Worm (Caenorhabditis elegans): ENCODE measurements around the gene sru-42.
"Not testable (repeated sequence)": the region's sequence is repeated elsewhere in the genome, so short reads cannot be mapped to it uniquely, and the experiment has no call there.

sru-42 gene

DNA sequence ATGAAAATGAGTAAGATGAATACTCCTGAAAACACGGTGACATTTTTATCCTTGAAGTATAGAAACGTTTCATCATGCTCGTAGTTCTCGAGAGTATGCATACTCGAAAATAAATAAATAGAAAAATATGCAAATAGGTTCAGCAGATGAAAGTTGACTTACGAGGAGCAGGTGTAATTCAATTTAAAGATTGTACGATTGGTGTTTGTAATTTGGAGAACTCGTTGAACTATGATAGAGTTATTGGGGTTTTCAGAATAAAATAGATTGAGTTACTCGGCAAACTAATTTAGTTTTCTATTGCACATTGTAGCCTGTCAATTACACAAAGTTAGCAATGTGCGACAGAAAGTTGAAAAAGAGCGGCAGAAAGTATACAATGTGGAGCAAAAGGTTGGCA lies 11.4 kb upstream of the sru-42 start, which contains the start of gene srz-44:
Gene srz-44, minus strand, starts transcription at position 101 of the 400 bp plus-strand sequence.
- no peak for TF ChIP-seq unc-42 (tag; optimal IDR thresholded peaks at IDR 0.05)
- TF ChIP-seq nhr-11 (tag; optimal IDR thresholded peaks at IDR 0.05), result no peak
- TF ChIP-seq sdc-2 (tag; optimal IDR thresholded peaks at IDR 0.05), result no peak
- no peak for TF ChIP-seq ceh-24 (tag; optimal IDR thresholded peaks at IDR 0.05)
- TF ChIP-seq dmd-4 (tag; optimal IDR thresholded peaks at IDR 0.05; ENCODE audit: borderline replicate concordance), result no peak
- no peak for TF ChIP-seq K02D7.2 (tag; optimal IDR thresholded peaks at IDR 0.05)

DNA sequence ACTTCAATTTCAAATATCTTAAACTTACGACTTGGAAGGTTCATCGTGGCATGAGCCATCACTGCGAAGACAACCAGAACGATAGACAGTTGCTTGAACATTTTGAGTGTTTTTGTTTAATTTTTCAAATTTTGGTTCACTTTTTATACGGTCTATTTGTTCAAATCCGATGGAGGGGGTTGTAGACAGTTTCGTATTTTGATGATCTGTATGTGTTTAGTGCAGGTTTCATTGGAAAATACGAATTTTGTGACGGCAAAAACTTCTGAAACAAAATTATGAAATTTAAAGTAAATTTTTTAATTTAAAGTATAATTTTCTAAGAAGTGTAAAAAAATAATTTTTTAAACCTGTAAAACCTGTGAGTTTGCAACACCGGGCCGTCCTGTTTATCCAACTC lies 7.1 kb upstream of the sru-42 start, which contains the start of gene C55A1.4:
Gene C55A1.4, minus strand, starts transcription at position 101 of the 400 bp plus-strand sequence.
- not testable (repeated sequence) for TF ChIP-seq T23F11.4 (GFP tag; optimal IDR thresholded peaks at IDR 0.05); ceh-14 (tag; optimal IDR thresholded peaks at IDR 0.05); ceh-6 (GFP tag; optimal IDR thresholded peaks at IDR 0.05)

- no peak for TF ChIP-seq ahr-1 (tag; optimal IDR thresholded peaks at IDR 0.05)
Measured at ce11 chrV:15644575-15644974, 5.7 kb upstream of the sru-42 start, which contains the start of gene str-23. TSS of gene str-23 (plus strand) at chrV:15644875.

DNA sequence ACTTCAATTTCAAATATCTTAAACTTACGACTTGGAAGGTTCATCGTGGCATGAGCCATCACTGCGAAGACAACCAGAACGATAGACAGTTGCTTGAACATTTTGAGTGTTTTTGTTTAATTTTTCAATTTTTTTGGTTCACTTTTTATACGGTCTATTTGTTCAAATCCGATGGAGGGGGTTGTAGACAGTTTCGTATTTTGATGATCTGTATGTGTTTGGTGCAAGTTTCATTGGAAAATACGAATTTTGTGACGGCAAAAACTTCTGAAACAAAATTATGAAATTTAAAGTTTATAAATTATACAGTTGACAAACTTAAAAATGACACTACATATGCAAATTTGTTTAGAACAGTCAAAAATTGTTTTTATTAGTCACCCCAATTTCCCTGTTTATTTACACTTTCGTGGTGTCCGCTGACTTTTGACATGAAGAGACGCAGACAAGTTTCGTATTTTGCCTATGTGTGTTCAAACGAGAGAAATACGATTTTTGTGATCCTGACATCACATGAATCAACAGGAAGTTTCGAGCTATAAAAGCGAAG lies 2.7 kb upstream of the sru-42 start, which contains the start of the genes C55A1.7 and C55A1.6:
Gene C55A1.7, minus strand, starts transcription at position 101 of the 550 bp plus-strand sequence.
Gene C55A1.6, plus strand, starts transcription at position 500 of the 550 bp plus-strand sequence.
- TF ChIP-seq ceh-24, ceh-22, rnt-1 (tag; optimal IDR thresholded peaks at IDR 0.05): not testable (repeated sequence)

ce11 chrV:15652147-15652546 lies 1.9 kb downstream of the sru-42 start:
- no peak for TF ChIP-seq ceh-48 (tag; optimal IDR thresholded peaks at IDR 0.05)
- TF ChIP-seq ceh-31 (tag; optimal IDR thresholded peaks at IDR 0.05), result no peak
- TF ChIP-seq nhr-232 (tag; optimal IDR thresholded peaks at IDR 0.05), result no peak
- no peak for TF ChIP-seq hlh-15 (tag; optimal IDR thresholded peaks at IDR 0.05)
- no peak for TF ChIP-seq ceh-18 (tag; optimal IDR thresholded peaks at IDR 0.05)
- TF ChIP-seq ref-2 (tag; optimal IDR thresholded peaks at IDR 0.05), result no peak
- no peak for TF ChIP-seq unc-55 (GFP tag; optimal IDR thresholded peaks at IDR 0.05)
- TF ChIP-seq C38D4.7 (GFP tag; optimal IDR thresholded peaks at IDR 0.05), result no peak
- no peak for TF ChIP-seq hlh-13 (GFP tag; optimal IDR thresholded peaks at IDR 0.05)
- TF ChIP-seq ztf-16 (tag; optimal IDR thresholded peaks at IDR 0.05), result no peak
- no peak for TF ChIP-seq hlh-6 (tag; optimal IDR thresholded peaks at IDR 0.05)
- TF ChIP-seq ceh-6 (GFP tag; optimal IDR thresholded peaks at IDR 0.05), result no peak
- no peak for TF ChIP-seq ahr-1 (tag; optimal IDR thresholded peaks at IDR 0.05)

DNA sequence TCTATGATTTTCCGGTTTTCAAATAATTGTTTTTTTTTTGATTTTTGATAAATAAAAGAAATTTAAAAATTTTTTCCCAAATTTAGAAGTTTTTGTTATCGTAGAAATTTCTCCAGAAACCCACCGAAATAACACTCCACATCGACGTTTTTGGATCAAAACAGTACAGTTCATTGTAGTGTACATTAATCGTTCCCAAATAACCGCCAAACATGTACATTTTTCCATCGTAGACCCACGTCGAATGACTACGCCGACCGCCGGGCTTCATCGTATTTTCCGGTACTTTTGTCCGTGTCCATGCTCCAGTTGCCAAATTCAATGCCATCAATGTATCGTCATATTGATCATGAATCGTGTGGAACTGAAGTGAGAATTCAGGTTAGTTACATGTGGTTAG lies 3.9 kb downstream of the sru-42 start, which contains the start of gene F53E4.2:
Gene F53E4.2, plus strand, starts transcription at position 301 of the 400 bp plus-strand sequence.
- TF ChIP-seq ceh-19 (GFP tag; optimal IDR thresholded peaks at IDR 0.05) (no peak), hlh-13 (GFP tag; optimal IDR thresholded peaks at IDR 0.05) (no peak), dve-1 (tag; optimal IDR thresholded peaks at IDR 0.05) (no peak), ceh-18 (tag; optimal IDR thresholded peaks at IDR 0.05) (no peak), ceh-48 (tag; optimal IDR thresholded peaks at IDR 0.05) (no peak)

DNA sequence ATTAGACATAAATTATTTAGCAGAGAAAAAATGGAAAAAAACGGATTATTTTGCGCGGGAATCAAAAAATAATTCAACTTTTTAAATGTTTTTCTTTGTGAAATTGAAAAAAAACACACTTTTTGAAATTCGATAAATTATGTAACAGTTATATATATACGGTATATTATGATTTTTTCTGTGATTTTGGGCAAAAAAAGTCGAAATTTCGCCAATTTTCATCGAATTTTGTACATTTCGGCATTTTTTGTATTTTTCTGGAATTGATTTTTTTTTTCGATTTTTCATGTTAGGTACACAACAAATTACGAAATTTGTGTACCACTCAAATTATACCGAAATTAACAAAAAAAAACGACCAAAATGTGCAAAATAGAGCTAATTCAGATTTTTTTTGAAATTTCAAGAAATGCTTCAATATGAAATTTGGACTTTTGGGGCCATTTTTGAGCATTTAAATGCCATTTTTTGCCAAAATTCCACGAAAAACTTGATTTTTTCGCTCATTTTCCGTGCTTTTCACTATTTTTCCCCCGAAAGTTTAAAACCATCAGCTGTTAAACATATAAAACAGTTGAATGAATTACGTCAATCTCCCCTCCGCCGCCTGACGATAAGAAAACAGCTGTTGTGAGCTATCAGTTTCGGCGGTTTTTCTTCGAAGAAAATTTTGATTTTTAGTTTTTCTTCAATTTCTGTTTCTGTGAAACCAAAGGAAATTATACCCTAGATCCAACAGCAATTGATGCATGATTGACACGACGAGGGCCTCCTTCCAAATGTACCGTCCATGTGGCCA lies 8.2 kb downstream of the sru-42 start:
- TF ChIP-seq ceh-14 (tag; optimal IDR thresholded peaks at IDR 0.05), result no peak
- no peak for TF ChIP-seq ceh-22 (tag; optimal IDR thresholded peaks at IDR 0.05)
- TF ChIP-seq ceh-30 (tag; optimal IDR thresholded peaks at IDR 0.05), result no peak
- no peak for TF ChIP-seq elt-2 (tag; optimal IDR thresholded peaks at IDR 0.05)
- no peak for TF ChIP-seq ahr-1 (tag; optimal IDR thresholded peaks at IDR 0.05)
- TF ChIP-seq odd-2 (tag; optimal IDR thresholded peaks at IDR 0.05), result no peak
- no peak for TF ChIP-seq nfya-1 (tag; optimal IDR thresholded peaks at IDR 0.05)
- no peak for TF ChIP-seq madf-2 (tag; optimal IDR thresholded peaks at IDR 0.05)
- TF ChIP-seq syd-9 (tag; optimal IDR thresholded peaks at IDR 0.05), result no peak

Measured in whole organism, late embryonic.